Fruit fly (Drosophila melanogaster) whole organism, embryonic: ENCODE results near the gene Pgant2.

ENCODE experiments used
- B-H1 ChIP-seq: fragments of 200-800 bp; sonication (Bioruptor generic); IDR thresholded peaks from 3 replicates; pipeline ENCODE4 v1.3.6; 2022; ENCODE audit warnings: missing biosample characterization, missing genetic modification characterization
- CG10462 ChIP-seq: fragments of 200-800 bp; sonication (Bioruptor generic); optimal IDR thresholded peaks from 2 replicates; lab custom pipeline; 2016; ENCODE audit warnings: missing biosample characterization, missing genetic modification characterization
- CG10565 ChIP-seq: fragments of 200-800 bp; sonication (Bioruptor generic); optimal IDR thresholded peaks from 3 replicates; lab custom pipeline; 2016; ENCODE audit warnings: missing biosample characterization, mild to moderate bottlenecking, missing genetic modification characterization
- CG11696 ChIP-seq: fragments of 200-800 bp; sonication (Bioruptor generic); IDR thresholded peaks from 2 replicates; pipeline ENCODE4 v1.3.6; 2022; ENCODE audit warnings: missing biosample characterization, missing genetic modification characterization
- CG14860 ChIP-seq: fragments of 200-800 bp; sonication (Bioruptor generic); IDR thresholded peaks from 3 replicates; pipeline ENCODE4 v1.3.6; 2022; ENCODE audit warnings: missing biosample characterization, missing genetic modification characterization; ENCODE audit not compliant: partially characterized antibody
- CG1529 ChIP-seq: fragments of 200-800 bp; sonication (Bioruptor generic); optimal IDR thresholded peaks from 3 replicates; lab custom pipeline; 2018; ENCODE audit warnings: missing biosample characterization, missing genetic modification characterization
- CG16779 ChIP-seq: fragments of 200-800 bp; sonication (Bioruptor generic); IDR thresholded peaks from 2 replicates; pipeline ENCODE4 v1.3.6; 2022; ENCODE audit warnings: missing biosample characterization, missing genetic modification characterization
- CG16813 ChIP-seq: fragments of 200-800 bp; sonication (Bioruptor generic); IDR thresholded peaks from 3 replicates; pipeline ENCODE4 v1.3.6; 2022; ENCODE audit warnings: missing biosample characterization, missing genetic modification characterization; ENCODE audit not compliant: partially characterized antibody
- CG17912 ChIP-seq: fragments of 200-800 bp; sonication (Bioruptor generic); optimal IDR thresholded peaks from 2 replicates; lab custom pipeline; 2018; ENCODE audit warnings: missing biosample characterization, mild to moderate bottlenecking, missing genetic modification characterization
- CG18262 ChIP-seq: fragments of 200-800 bp; optimal IDR thresholded peaks from 3 replicates; lab custom pipeline; 2019; ENCODE audit warnings: missing biosample characterization, mild to moderate bottlenecking, missing genetic modification characterization, moderate library complexity
- CG2199 ChIP-seq: fragments of 200-800 bp; sonication (Bioruptor generic); IDR thresholded peaks from 3 replicates; pipeline ENCODE4 v1.3.6; 2022; ENCODE audit warnings: missing biosample characterization, missing genetic modification characterization
- CG2202 ChIP-seq: fragments of 200-800 bp; sonication (Bioruptor generic); optimal IDR thresholded peaks from 2 replicates; lab custom pipeline; 2018; ENCODE audit warnings: missing biosample characterization, mild to moderate bottlenecking, missing genetic modification characterization
- CG2889 ChIP-seq: fragments of 200-800 bp; sonication (Bioruptor generic); IDR thresholded peaks from 3 replicates; pipeline ENCODE4 v1.3.6; 2022; ENCODE audit warnings: missing biosample characterization, missing genetic modification characterization
- CG32772 ChIP-seq: fragments of 200-800 bp; sonication (Bioruptor generic); IDR thresholded peaks from 2 replicates; pipeline ENCODE4 v1.3.6; 2022; ENCODE audit warnings: missing biosample characterization, missing genetic modification characterization
- CG3726 ChIP-seq: fragments of 200-800 bp; sonication (Bioruptor generic); IDR thresholded peaks from 3 replicates; pipeline ENCODE4, ENCODE4 v1.3.6; 2022; ENCODE audit warnings: missing biosample characterization, missing genetic modification characterization
- CG4820 ChIP-seq: fragments of 200-800 bp; sonication (Bioruptor generic); optimal IDR thresholded peaks from 3 replicates; lab custom pipeline; 2016; ENCODE audit warnings: missing biosample characterization, missing genetic modification characterization
- CG5180 ChIP-seq: fragments of 200-800 bp; sonication (Bioruptor generic); optimal IDR thresholded peaks from 3 replicates; lab custom pipeline; 2017; ENCODE audit warnings: missing biosample characterization, missing genetic modification characterization, mild to moderate bottlenecking, moderate library complexity, missing genetic modification reagents
- CG6272 ChIP-seq: fragments of 200-800 bp; sonication (Bioruptor generic); IDR thresholded peaks from 2 replicates; pipeline ENCODE4 v1.3.6; 2022; ENCODE audit warnings: missing biosample characterization, missing genetic modification characterization
- CG6689 ChIP-seq: fragments of 200-800 bp; sonication (Bioruptor generic); IDR thresholded peaks from 2 replicates; pipeline ENCODE4 v1.3.6; 2022; ENCODE audit warnings: missing biosample characterization, missing genetic modification characterization
- CG7987 ChIP-seq: fragments of 200-800 bp; sonication (Bioruptor generic); optimal IDR thresholded peaks from 2 replicates; lab custom pipeline; 2018; ENCODE audit warnings: missing biosample characterization, mild to moderate bottlenecking, missing genetic modification characterization, moderate library complexity
- CG8924 ChIP-seq: fragments of 200-800 bp; optimal IDR thresholded peaks from 3 replicates; lab custom pipeline; 2019; ENCODE audit warnings: missing biosample characterization, mild to moderate bottlenecking, missing genetic modification characterization, moderate library complexity
- D19A ChIP-seq: fragments of 200-800 bp; optimal IDR thresholded peaks from 3 replicates; lab custom pipeline; 2019; ENCODE audit warnings: missing biosample characterization, mild to moderate bottlenecking, missing genetic modification characterization, moderate library complexity
- Dfd ChIP-seq, 2 experiments: fragments of >200 bp; optimal IDR thresholded peaks; 2 replicates each; lab custom pipeline; 2017; ENCODE audit warnings: missing biosample characterization in 2 of 2, missing genetic modification characterization in 2 of 2
- Hr39 ChIP-seq: fragments of >200 bp; optimal IDR thresholded peaks from 2 replicates; lab custom pipeline; 2017
- Meics ChIP-seq: fragments of 200-800 bp; sonication (Bioruptor generic); optimal IDR thresholded peaks from 2 replicates; lab custom pipeline; 2017; ENCODE audit warnings: missing biosample characterization, mild to moderate bottlenecking, missing genetic modification characterization
- NC2α ChIP-seq: fragments of 200-800 bp; sonication (Bioruptor generic); optimal IDR thresholded peaks from 2 replicates; lab custom pipeline; 2016; ENCODE audit warnings: missing biosample characterization, missing genetic modification characterization
- NC2β ChIP-seq: fragments of 200-800 bp; sonication (Bioruptor generic); optimal IDR thresholded peaks from 2 replicates; lab custom pipeline; 2016; ENCODE audit warnings: missing biosample characterization, missing genetic modification characterization
- Rfx ChIP-seq: fragments of 200-800 bp; sonication (Bioruptor generic); IDR thresholded peaks from 2 replicates; pipeline ENCODE4 v1.3.6; 2022; ENCODE audit warnings: missing biosample characterization, missing genetic modification characterization
- Sry-δ ChIP-seq: fragments of 200-800 bp; sonication (Bioruptor generic); optimal IDR thresholded peaks from 2 replicates; lab custom pipeline; 2016; ENCODE audit warnings: missing biosample characterization, missing genetic modification characterization
- Xrp1 ChIP-seq: fragments of 200-800 bp; sonication (Bioruptor generic); IDR thresholded peaks from 2 replicates; pipeline ENCODE4 v1.3.6; 2022; ENCODE audit warnings: missing biosample characterization, missing genetic modification characterization
- aop ChIP-seq: fragments of 200-800 bp; sonication (Bioruptor generic); IDR thresholded peaks from 2 replicates; pipeline ENCODE4 v1.3.6; 2022; ENCODE audit warnings: missing biosample characterization, missing genetic modification characterization
- ato ChIP-seq: fragments of 200-800 bp; sonication (Bioruptor generic); IDR thresholded peaks from 2 replicates; pipeline ENCODE4 v1.3.6; 2022; ENCODE audit warnings: missing biosample characterization, missing genetic modification characterization; ENCODE audit not compliant: partially characterized antibody
- bigmax ChIP-seq: fragments of 200-800 bp; sonication (Bioruptor generic); optimal IDR thresholded peaks from 2 replicates; lab custom pipeline; 2018; ENCODE audit warnings: missing biosample characterization, mild to moderate bottlenecking, missing genetic modification characterization
- bsh ChIP-seq, 2 experiments: fragments of 200-800 bp; sonication (Bioruptor generic); optimal IDR thresholded peaks; 2 replicates each; lab custom pipeline; 2017 to 2018; ENCODE audit warnings: mild to moderate bottlenecking in 2 of 2, missing biosample characterization in 2 of 2, missing genetic modification characterization in 2 of 2, moderate library complexity in 1 of 2
- caup ChIP-seq: fragments of 200-800 bp; sonication (Bioruptor generic); optimal IDR thresholded peaks from 3 replicates; lab custom pipeline; 2017; ENCODE audit warnings: missing biosample characterization, mild to moderate bottlenecking, missing genetic modification characterization, moderate library complexity; ENCODE audit not compliant: severe bottlenecking
- crc ChIP-seq: fragments of 200-800 bp; sonication (Bioruptor generic); optimal IDR thresholded peaks from 2 replicates; lab custom pipeline; 2016; ENCODE audit warnings: missing biosample characterization, missing genetic modification characterization
- crol ChIP-seq: fragments of 200-800 bp; sonication (Bioruptor generic); IDR thresholded peaks from 2 replicates; pipeline ENCODE4 v1.3.6; 2022; ENCODE audit warnings: missing biosample characterization, missing genetic modification characterization
- dan ChIP-seq: fragments of 200-800 bp; sonication (Bioruptor generic); IDR thresholded peaks from 2 replicates; pipeline ENCODE4 v1.3.6; 2022; ENCODE audit warnings: missing biosample characterization, missing genetic modification characterization
- gsb-n ChIP-seq: fragments of 200-800 bp; sonication (Bioruptor generic); optimal IDR thresholded peaks from 3 replicates; lab custom pipeline; 2018; ENCODE audit warnings: missing biosample characterization, mild to moderate bottlenecking, missing genetic modification characterization
- her ChIP-seq: fragments of 200-800 bp; sonication (Bioruptor generic); optimal IDR thresholded peaks from 2 replicates; lab custom pipeline; 2016; ENCODE audit warnings: missing biosample characterization, missing genetic modification characterization
- lov ChIP-seq, 2 experiments: fragments of 200-800 bp in 1 of 2; fragments of >200 bp in 1 of 2; sonication (Bioruptor generic) in 1 of 2; IDR thresholded peaks in 1 of 2; optimal IDR thresholded peaks in 1 of 2; 2 replicates in 1 of 2; 3 replicates in 1 of 2; pipeline versions ENCODE4 v1.3.6 to Lab custom; 2017 to 2022; ENCODE audit warnings: missing biosample characterization in 1 of 2, missing genetic modification characterization in 1 of 2
- pfk ChIP-seq: fragments of 200-800 bp; sonication (Bioruptor generic); optimal IDR thresholded peaks from 2 replicates; lab custom pipeline; 2018; ENCODE audit warnings: missing biosample characterization, mild to moderate bottlenecking, missing genetic modification characterization, moderate library complexity
- pros ChIP-seq: fragments of 200-800 bp; sonication (Bioruptor generic); optimal IDR thresholded peaks from 3 replicates; lab custom pipeline; 2019; ENCODE audit warnings: missing biosample characterization, mild to moderate bottlenecking, missing genetic modification characterization, moderate library complexity
- scrt ChIP-seq: fragments of 200-800 bp; sonication (Bioruptor generic); optimal IDR thresholded peaks from 2 replicates; lab custom pipeline; 2018; ENCODE audit warnings: missing biosample characterization, mild to moderate bottlenecking, missing genetic modification characterization, moderate library complexity
- sens-2 ChIP-seq: fragments of 200-800 bp; sonication (Bioruptor generic); IDR thresholded peaks from 2 replicates; pipeline ENCODE4 v1.3.6; 2022; ENCODE audit warnings: missing biosample characterization, missing genetic modification characterization
- sim ChIP-seq: fragments of 200-800 bp; sonication (Bioruptor generic); IDR thresholded peaks from 2 replicates; pipeline ENCODE4 v1.3.6; 2022; ENCODE audit warnings: missing biosample characterization, missing genetic modification characterization
- so ChIP-seq: fragments of 200-800 bp; sonication (Bioruptor generic); IDR thresholded peaks from 3 replicates; pipeline ENCODE4 v1.3.6; 2022; ENCODE audit warnings: missing biosample characterization, missing genetic modification characterization
- sob ChIP-seq: fragments of 200-800 bp; sonication (Bioruptor generic); IDR thresholded peaks from 2 replicates; pipeline ENCODE4 v1.3.6; 2022; ENCODE audit warnings: missing biosample characterization, missing genetic modification characterization
- stc ChIP-seq: fragments of 200-800 bp; sonication (Bioruptor generic); IDR thresholded peaks from 2 replicates; pipeline ENCODE4 v1.3.6; 2022; ENCODE audit warnings: missing biosample characterization, missing genetic modification characterization
- tap ChIP-seq: fragments of 200-800 bp; optimal IDR thresholded peaks from 3 replicates; lab custom pipeline; 2019; ENCODE audit warnings: missing biosample characterization, mild to moderate bottlenecking, missing genetic modification characterization, moderate library complexity
- unpg ChIP-seq: fragments of 200-800 bp; sonication (Bioruptor generic); optimal IDR thresholded peaks from 3 replicates; lab custom pipeline; 2018; ENCODE audit warnings: missing biosample characterization, mild to moderate bottlenecking, missing genetic modification characterization, moderate library complexity
- usp ChIP-seq: fragments of >200 bp; optimal IDR thresholded peaks from 2 replicates; lab custom pipeline; 2017; ENCODE audit warnings: missing biosample characterization, missing genetic modification characterization

The Pgant2 gene

dm6 chr2L:3457007-3457406 lies 30.5 kb upstream of the Pgant2 start, which contains the start of the genes Cog3 and Sec5 (continued):
- TF ChIP-seq caup (GFP tag; lab: Kevin White, UChicago) (no peak), aop (GFP tag; lab: Robert Waterston, UW) (no peak), pros (GFP tag; lab: Kevin White, UChicago) (no peak), Xrp1 (peak; percentile 68), Hr39 (lab: Kevin White, UChicago) (no peak), CG16779 (GFP tag; lab: Robert Waterston, UW) (no peak), CG32772 (GFP tag; lab: Robert Waterston, UW) (peak; percentile 46; the same call in 1 of the 2 replicates), B-H1 (no peak), usp (no peak), scrt (no peak), ato (no peak), NC2β (GFP tag; lab: Kevin White, UChicago) (peak; percentile 17), CG16813 (GFP tag; lab: Robert Waterston, UW) (0 out of 3 replicates have a peak, but pooled peaks have one; percentile 8), bigmax (GFP tag; lab: Kevin White, UChicago) (no peak), CG6689 (GFP tag; lab: Robert Waterston, UW) (peak; percentile 31; the same call in 1 of the 2 replicates), CG18262 (tag; lab: Kevin White, UChicago) (no peak), CG17912 (GFP tag; lab: Kevin White, UChicago) (peak; percentile 36), CG5180 (no peak), tap (no peak), D19A (tag; lab: Kevin White, UChicago) (no peak), CG10565 (GFP tag; lab: Kevin White, UChicago) (no peak), CG2202 (tag; lab: Kevin White, UChicago) (no peak), CG3726 (no peak), Dfd (GFP tag; optimal IDR thresholded peaks at IDR 0.05; lab: Kevin White, UChicago) (no peak), her (no peak), dan (GFP tag; lab: Robert Waterston, UW) (no peak), crc (GFP tag; lab: Kevin White, UChicago) (no peak), stc (GFP tag; lab: Robert Waterston, UW) (no peak), gsb-n (tag; lab: Kevin White, UChicago) (no peak), CG14860 (GFP tag; lab: Robert Waterston, UW) (no peak), sim (no peak), so (GFP tag; lab: Robert Waterston, UW) (peak; percentile 31; the same call in 1 of the 3 replicates), CG8924 (tag; lab: Kevin White, UChicago) (no peak), crol (GFP tag; lab: Robert Waterston, UW) (no peak), lov (optimal IDR thresholded peaks at IDR 0.05; lab: Kevin White, UChicago) (no peak), lov (GFP tag; IDR thresholded peaks at IDR 0.05; lab: Robert Waterston, UW) (no peak), CG2889 (GFP tag; lab: Robert Waterston, UW) (no peak), sens-2 (no peak), CG4820 (GFP tag; lab: Kevin White, UChicago) (peak; percentile 27), CG1529 (GFP tag; lab: Kevin White, UChicago) (no peak), CG7987 (GFP tag; lab: Kevin White, UChicago) (peak; percentile 26), CG11696 (GFP tag; lab: Robert Waterston, UW) (no peak), Rfx (GFP tag; lab: Robert Waterston, UW) (peak; percentile 85), bsh (GFP tag; optimal IDR thresholded peaks at IDR 0.05; lab: Kevin White, UChicago) (no peak), CG6272 (peak; percentile 28; the same call in 1 of the 2 replicates), Meics (GFP tag; lab: Kevin White, UChicago) (no peak), sob (GFP tag; lab: Robert Waterston, UW) (peak; percentile 77), Sry-δ (no peak), unpg (GFP tag; lab: Kevin White, UChicago) (no peak), CG2199 (no peak), NC2α (GFP tag; lab: Kevin White, UChicago) (no peak), pfk (GFP tag; lab: Kevin White, UChicago) (no peak), CG10462 (GFP tag; lab: Kevin White, UChicago) (no peak)
